Fruit fly (Drosophila melanogaster) whole organism, embryonic: ENCODE results near the gene solo.
A peak's percentile ranks its signal among the peaks of the same experiment; 100 is the strongest.

Source experiments
- Aef1 ChIP-seq: fragments of 200-800 bp; sonication (Bioruptor generic); IDR thresholded peaks from 3 replicates; pipeline ENCODE4 v1.3.6; 2022; ENCODE audit warnings: missing biosample characterization, missing genetic modification characterization
- B-H1 ChIP-seq: fragments of 200-800 bp; sonication (Bioruptor generic); IDR thresholded peaks from 3 replicates; pipeline ENCODE4 v1.3.6; 2022; ENCODE audit warnings: missing biosample characterization, missing genetic modification characterization
- Blimp-1 ChIP-seq: fragments of 200-800 bp; sonication (Bioruptor generic); optimal IDR thresholded peaks from 3 replicates; lab custom pipeline; 2018; ENCODE audit warnings: missing biosample characterization, missing genetic modification characterization, mild to moderate bottlenecking, moderate library complexity, missing genetic modification reagents
- CG10147 ChIP-seq: fragments of 200-800 bp; sonication (Bioruptor generic); optimal IDR thresholded peaks from 2 replicates; lab custom pipeline; 2019; ENCODE audit warnings: missing biosample characterization, mild to moderate bottlenecking, missing genetic modification characterization, moderate library complexity
- CG10321 ChIP-seq: fragments of 200-800 bp; sonication (Bioruptor generic); IDR thresholded peaks from 2 replicates; pipeline ENCODE4 v1.3.6; 2022; ENCODE audit warnings: missing biosample characterization, missing genetic modification characterization
- CG13123 ChIP-seq: fragments of 200-800 bp; sonication (Bioruptor generic); optimal IDR thresholded peaks from 2 replicates; lab custom pipeline; 2016; ENCODE audit warnings: missing biosample characterization, missing genetic modification characterization
- CG13775 ChIP-seq: fragments of 200-800 bp; sonication (Bioruptor generic); optimal IDR thresholded peaks from 3 replicates; lab custom pipeline; 2017; ENCODE audit warnings: missing biosample characterization, mild to moderate bottlenecking, missing genetic modification characterization
- CG18764 ChIP-seq: fragments of 200-800 bp; sonication (Bioruptor generic); optimal IDR thresholded peaks from 3 replicates; lab custom pipeline; 2016; ENCODE audit warnings: missing biosample characterization, missing genetic modification characterization
- CG2129 ChIP-seq: fragments of 200-800 bp; sonication (Bioruptor generic); IDR thresholded peaks from 2 replicates; pipeline ENCODE4 v1.3.6; 2022; ENCODE audit warnings: missing biosample characterization, missing genetic modification characterization; ENCODE audit not compliant: partially characterized antibody
- CG30403 ChIP-seq: fragments of 200-800 bp; sonication (Bioruptor generic); optimal IDR thresholded peaks from 3 replicates; lab custom pipeline; 2016; ENCODE audit warnings: missing biosample characterization, missing genetic modification characterization
- CG31388 ChIP-seq: fragments of 200-800 bp; sonication (Bioruptor generic); optimal IDR thresholded peaks from 2 replicates; lab custom pipeline; 2016; ENCODE audit warnings: missing biosample characterization, missing genetic modification characterization
- CG32772 ChIP-seq: fragments of 200-800 bp; sonication (Bioruptor generic); IDR thresholded peaks from 2 replicates; pipeline ENCODE4 v1.3.6; 2022; ENCODE audit warnings: missing biosample characterization, missing genetic modification characterization
- CG3995 ChIP-seq: fragments of 200-800 bp; sonication (Bioruptor generic); optimal IDR thresholded peaks from 3 replicates; lab custom pipeline; 2016; ENCODE audit warnings: missing biosample characterization, missing genetic modification characterization
- CG4707 ChIP-seq: fragments of 200-800 bp; sonication (Bioruptor generic); optimal IDR thresholded peaks from 2 replicates; lab custom pipeline; 2018; ENCODE audit warnings: missing biosample characterization, mild to moderate bottlenecking, missing genetic modification characterization, moderate library complexity
- CG7839 ChIP-seq: fragments of 200-800 bp; sonication (Bioruptor generic); optimal IDR thresholded peaks from 3 replicates; lab custom pipeline; 2018; ENCODE audit warnings: missing biosample characterization, mild to moderate bottlenecking, missing genetic modification characterization, moderate library complexity
- Dll ChIP-seq: fragments of 200-800 bp; sonication (Bioruptor generic); IDR thresholded peaks from 4 replicates; pipeline ENCODE4 v1.3.6; 2022; ENCODE audit warnings: missing biosample characterization, missing genetic modification characterization; ENCODE audit not compliant: partially characterized antibody
- Doc3 ChIP-seq: fragments of 200-800 bp; sonication (Bioruptor generic); IDR thresholded peaks from 3 replicates; pipeline ENCODE4 v1.3.6; 2022; ENCODE audit warnings: missing biosample characterization, missing genetic modification characterization; ENCODE audit not compliant: partially characterized antibody
- Dref ChIP-seq: fragments of 200-800 bp; sonication (Bioruptor generic); IDR thresholded peaks from 2 replicates; pipeline ENCODE4 v1.3.6; 2022; ENCODE audit warnings: missing biosample characterization, missing genetic modification characterization
- Elba2 ChIP-seq: fragments of 200-800 bp; sonication (Bioruptor generic); optimal IDR thresholded peaks from 3 replicates; lab custom pipeline; 2016; ENCODE audit warnings: missing biosample characterization, missing genetic modification characterization
- HLHmδ ChIP-seq: fragments of 200-800 bp; sonication (Bioruptor generic); optimal IDR thresholded peaks from 2 replicates; lab custom pipeline; 2018; ENCODE audit warnings: missing biosample characterization, mild to moderate bottlenecking, missing genetic modification characterization, moderate library complexity
- Lim3 ChIP-seq: fragments of 200-800 bp; sonication (Bioruptor generic); IDR thresholded peaks from 2 replicates; pipeline ENCODE4 v1.3.6; 2022; ENCODE audit warnings: missing biosample characterization, missing genetic modification characterization
- MTF-1 ChIP-seq: fragments of 200-800 bp; sonication (Bioruptor generic); optimal IDR thresholded peaks from 2 replicates; lab custom pipeline; 2018; ENCODE audit warnings: missing biosample characterization, mild to moderate bottlenecking, missing genetic modification characterization, borderline replicate concordance
- Max ChIP-seq: fragments of 200-800 bp; sonication (Bioruptor generic); optimal IDR thresholded peaks from 2 replicates; lab custom pipeline; 2016; ENCODE audit warnings: missing biosample characterization, mild to moderate bottlenecking, missing genetic modification characterization
- Meics ChIP-seq: fragments of 200-800 bp; sonication (Bioruptor generic); optimal IDR thresholded peaks from 2 replicates; lab custom pipeline; 2017; ENCODE audit warnings: missing biosample characterization, mild to moderate bottlenecking, missing genetic modification characterization
- Mes4 ChIP-seq: fragments of 200-800 bp; sonication (Bioruptor generic); optimal IDR thresholded peaks from 2 replicates; lab custom pipeline; 2016; ENCODE audit warnings: missing biosample characterization, missing genetic modification characterization
- NK7.1 ChIP-seq: fragments of 200-800 bp; sonication (Bioruptor generic); optimal IDR thresholded peaks from 3 replicates; lab custom pipeline; 2016; ENCODE audit warnings: missing biosample characterization, missing genetic modification characterization
- Nf-YB ChIP-seq: fragments of 200-800 bp; sonication (Bioruptor generic); optimal IDR thresholded peaks from 3 replicates; lab custom pipeline; 2019; ENCODE audit warnings: missing biosample characterization, mild to moderate bottlenecking, missing genetic modification characterization, moderate library complexity
- Nf-YC ChIP-seq: fragments of 200-800 bp; optimal IDR thresholded peaks from 3 replicates; lab custom pipeline; 2019; ENCODE audit warnings: missing biosample characterization, mild to moderate bottlenecking, missing genetic modification characterization, moderate library complexity
- Ssrp ChIP-seq: fragments of 200-800 bp; sonication (Bioruptor generic); optimal IDR thresholded peaks from 2 replicates; lab custom pipeline; 2018; ENCODE audit warnings: missing biosample characterization, mild to moderate bottlenecking, missing genetic modification characterization, moderate library complexity
- Taf1 ChIP-seq: fragments of 200-800 bp; sonication (Bioruptor generic); IDR thresholded peaks from 2 replicates; pipeline ENCODE4 v1.3.6; 2022; ENCODE audit warnings: missing biosample characterization, missing genetic modification characterization
- Trl ChIP-seq, 3 experiments: fragments of >200 bp in 2 of 3; fragments of 200-800 bp in 1 of 3; sonication (Bioruptor generic) in 1 of 3; optimal IDR thresholded peaks; 2 replicates in 1 of 3; 3 replicates in 2 of 3; lab custom pipeline; 2016 to 2017; ENCODE audit warnings: missing biosample characterization in 1 of 3, missing genetic modification characterization in 1 of 3
- amos ChIP-seq: fragments of 200-800 bp; sonication (Bioruptor generic); IDR thresholded peaks from 2 replicates; pipeline ENCODE4 v1.3.6; 2022; ENCODE audit warnings: missing biosample characterization, missing genetic modification characterization; ENCODE audit not compliant: partially characterized antibody
- ara ChIP-seq: fragments of 200-800 bp; sonication (Bioruptor generic); IDR thresholded peaks from 2 replicates; pipeline ENCODE4 v1.3.6; 2022; ENCODE audit warnings: missing biosample characterization, missing genetic modification characterization
- bowl ChIP-seq: fragments of 200-800 bp; sonication (Bioruptor generic); IDR thresholded peaks from 2 replicates; pipeline ENCODE4 v1.3.6; 2022; ENCODE audit warnings: missing biosample characterization, missing genetic modification characterization
- chinmo ChIP-seq: fragments of 200-800 bp; sonication (Bioruptor generic); IDR thresholded peaks from 4 replicates; pipeline ENCODE4 v1.3.6; 2022; ENCODE audit warnings: missing biosample characterization, missing genetic modification characterization; ENCODE audit not compliant: partially characterized antibody
- fu2 ChIP-seq: fragments of 200-800 bp; sonication (Bioruptor generic); optimal IDR thresholded peaks from 2 replicates; lab custom pipeline; 2016; ENCODE audit warnings: missing biosample characterization, missing genetic modification characterization
- gcm2 ChIP-seq: fragments of 200-800 bp; sonication (Bioruptor generic); optimal IDR thresholded peaks from 2 replicates; lab custom pipeline; 2016; ENCODE audit warnings: missing biosample characterization, missing genetic modification characterization
- gem ChIP-seq: fragments of 200-800 bp; sonication (Bioruptor generic); optimal IDR thresholded peaks from 2 replicates; lab custom pipeline; 2019; ENCODE audit warnings: missing biosample characterization, mild to moderate bottlenecking, missing genetic modification characterization, moderate library complexity
- gfzf ChIP-seq: fragments of 200-800 bp; sonication (Bioruptor generic); optimal IDR thresholded peaks from 2 replicates; lab custom pipeline; 2016; ENCODE audit warnings: missing biosample characterization, mild to moderate bottlenecking, missing genetic modification characterization, moderate library complexity
- grau ChIP-seq: fragments of 200-800 bp; optimal IDR thresholded peaks from 3 replicates; lab custom pipeline; 2019; ENCODE audit warnings: missing biosample characterization, mild to moderate bottlenecking, missing genetic modification characterization, moderate library complexity
- grn ChIP-seq: fragments of 200-800 bp; sonication (Bioruptor generic); optimal IDR thresholded peaks from 3 replicates; lab custom pipeline; 2017; ENCODE audit warnings: missing biosample characterization, missing genetic modification characterization
- kah ChIP-seq: fragments of 200-800 bp; sonication (Bioruptor generic); optimal IDR thresholded peaks from 2 replicates; lab custom pipeline; 2018; ENCODE audit warnings: missing biosample characterization, mild to moderate bottlenecking, missing genetic modification characterization
- onecut ChIP-seq: fragments of 200-800 bp; sonication (Bioruptor generic); IDR thresholded peaks from 2 replicates; pipeline ENCODE4 v1.3.6; 2022; ENCODE audit warnings: missing biosample characterization, missing genetic modification characterization
- ranshi ChIP-seq: fragments of 200-800 bp; sonication (Bioruptor generic); IDR thresholded peaks from 2 replicates; pipeline ENCODE4 v1.3.6; 2022; ENCODE audit warnings: missing biosample characterization, missing genetic modification characterization
- row ChIP-seq: fragments of 200-800 bp; sonication (Bioruptor generic); IDR thresholded peaks from 3 replicates; pipeline ENCODE4 v1.3.6; 2022; ENCODE audit warnings: missing biosample characterization, missing genetic modification characterization
- slp2 ChIP-seq: fragments of 200-800 bp; sonication (Bioruptor generic); optimal IDR thresholded peaks from 2 replicates; lab custom pipeline; 2016; ENCODE audit warnings: missing biosample characterization, missing genetic modification characterization
- tup ChIP-seq: fragments of 200-800 bp; sonication (Bioruptor generic); optimal IDR thresholded peaks from 2 replicates; lab custom pipeline; 2016; ENCODE audit warnings: missing biosample characterization, mild to moderate bottlenecking, missing genetic modification characterization, moderate library complexity
- vvl ChIP-seq: fragments of 200-800 bp; sonication (Bioruptor generic); IDR thresholded peaks from 2 replicates; pipeline ENCODE4 v1.3.6; 2022; ENCODE audit warnings: missing biosample characterization, missing genetic modification characterization
- zfh2 ChIP-seq: fragments of 200-800 bp; sonication (Bioruptor generic); optimal IDR thresholded peaks from 2 replicates; lab custom pipeline; 2016; ENCODE audit warnings: missing biosample characterization, missing genetic modification characterization

Gene solo

DNA sequence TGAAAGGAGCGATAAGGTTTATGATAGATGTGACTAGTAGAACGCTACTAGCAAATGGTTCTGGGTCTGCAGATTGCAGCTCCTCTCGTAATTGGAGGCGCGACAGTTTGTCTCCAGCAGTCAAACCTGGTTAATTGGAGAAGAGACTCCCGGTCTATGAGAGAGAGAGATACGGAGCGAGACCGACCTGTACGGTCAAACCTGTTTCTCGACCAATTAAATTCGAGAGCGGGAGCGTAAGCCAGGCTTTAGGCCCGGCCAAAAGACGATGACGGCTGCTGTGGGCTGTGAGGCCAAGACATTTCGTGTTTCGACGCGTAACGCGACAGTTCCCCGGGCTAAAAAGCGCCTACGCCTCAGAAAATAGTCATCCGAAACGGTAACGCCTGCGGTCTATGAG is 47.7 kb downstream of the solo start, which contains the start of gene CG15269:
Gene CG15269, plus strand, starts transcription at position 261 of the 400 bp plus-strand sequence.
- TF ChIP-seq Nf-YB: peak; percentile 94
- TF ChIP-seq slp2: no peak
- no peak for TF ChIP-seq CG30403 (GFP tag; lab: Kevin White, UChicago)
- no peak for TF ChIP-seq zfh2 (GFP tag; lab: Kevin White, UChicago)
- TF ChIP-seq Nf-YC (tag; lab: Kevin White, UChicago): peak; percentile 79
- 0 out of 4 replicates have a peak, but pooled peaks have one; percentile 15 for TF ChIP-seq Dll (GFP tag; lab: Robert Waterston, UW)
- no peak for TF ChIP-seq grn (GFP tag; lab: Kevin White, UChicago)
- TF ChIP-seq Trl (optimal IDR thresholded peaks at IDR 0.05; lab: Kevin White, UChicago): peak; percentile 39 to 58
- no peak for TF ChIP-seq Trl (GFP tag; optimal IDR thresholded peaks at IDR 0.05; lab: Kevin White, UChicago)

DNA sequence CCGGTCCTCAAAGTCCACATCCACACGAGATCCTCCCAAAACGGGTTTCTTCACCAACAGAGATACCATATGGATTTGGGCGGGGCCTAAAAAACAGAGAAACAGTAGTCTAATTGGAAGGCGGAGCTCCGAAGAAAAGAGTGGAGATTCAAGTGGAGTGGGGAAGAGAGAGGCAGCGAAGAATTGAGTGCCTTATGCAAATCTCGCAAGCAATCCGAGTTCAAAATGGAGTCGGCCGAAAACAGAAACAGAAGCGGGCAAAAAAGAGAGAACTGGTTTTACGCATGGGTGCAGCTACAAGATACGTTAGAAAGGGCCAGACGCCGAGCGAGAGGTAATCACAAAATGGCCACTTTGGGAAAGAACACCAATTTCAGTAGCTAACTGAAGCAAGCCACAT is 49.8 kb downstream of the solo start:
- no peak for TF ChIP-seq ara (GFP tag; lab: Robert Waterston, UW)
- TF ChIP-seq Meics (GFP tag; lab: Kevin White, UChicago): no peak
- no peak for TF ChIP-seq Taf1 (GFP tag; lab: Robert Waterston, UW)
- TF ChIP-seq CG2129: no peak
- TF ChIP-seq row (GFP tag; lab: Robert Waterston, UW): no peak
- TF ChIP-seq CG13775 (GFP tag; lab: Kevin White, UChicago): no peak
- TF ChIP-seq CG4707 (GFP tag; lab: Kevin White, UChicago): no peak
- TF ChIP-seq CG10147: no peak
- no peak for TF ChIP-seq Doc3 (GFP tag; lab: Robert Waterston, UW)
- no peak for TF ChIP-seq onecut (GFP tag; lab: Robert Waterston, UW)
- TF ChIP-seq Ssrp: no peak
- peak; percentile 87 for TF ChIP-seq chinmo (GFP tag; lab: Robert Waterston, UW)
- no peak for TF ChIP-seq gcm2
- peak; percentile 87 for TF ChIP-seq vvl (GFP tag; lab: Robert Waterston, UW)
- TF ChIP-seq tup: no peak
- TF ChIP-seq CG3995 (GFP tag; lab: Kevin White, UChicago): no peak
- TF ChIP-seq Max (GFP tag; lab: Kevin White, UChicago): no peak
- TF ChIP-seq grau (tag; lab: Kevin White, UChicago): no peak
- no peak for TF ChIP-seq ranshi (GFP tag; lab: Robert Waterston, UW)
- no peak for TF ChIP-seq kah (GFP tag; lab: Kevin White, UChicago)
- no peak for TF ChIP-seq Mes4 (GFP tag; lab: Kevin White, UChicago)
- 0 out of 2 replicates have a peak, but pooled peaks have one; percentile 22 for TF ChIP-seq CG10321 (GFP tag; lab: Robert Waterston, UW)
- TF ChIP-seq CG18764: no peak
- no peak for TF ChIP-seq CG7839 (tag; lab: Kevin White, UChicago)
- no peak for TF ChIP-seq Lim3 (GFP tag; lab: Robert Waterston, UW)
- no peak for TF ChIP-seq fu2 (GFP tag; lab: Kevin White, UChicago)
- no peak for TF ChIP-seq Elba2 (GFP tag; lab: Kevin White, UChicago)
- no peak for TF ChIP-seq Dref (GFP tag; lab: Robert Waterston, UW)
- no peak for TF ChIP-seq CG13123 (GFP tag; lab: Kevin White, UChicago)
- no peak for TF ChIP-seq NK7.1 (GFP tag; lab: Kevin White, UChicago)
- TF ChIP-seq amos (GFP tag; lab: Robert Waterston, UW): no peak
- TF ChIP-seq Blimp-1: no peak
- no peak for TF ChIP-seq gfzf (GFP tag; lab: Kevin White, UChicago)
- no peak for TF ChIP-seq gem (tag; lab: Kevin White, UChicago)
- no peak for TF ChIP-seq CG32772 (GFP tag; lab: Robert Waterston, UW)
- no peak for TF ChIP-seq CG31388
- TF ChIP-seq B-H1: no peak
- peak; percentile 34 to 37 for TF ChIP-seq Trl (optimal IDR thresholded peaks at IDR 0.05; lab: Kevin White, UChicago)
- TF ChIP-seq Trl (GFP tag; optimal IDR thresholded peaks at IDR 0.05; lab: Kevin White, UChicago): no peak
- TF ChIP-seq Aef1 (GFP tag; lab: Robert Waterston, UW): no peak
- no peak for TF ChIP-seq bowl (GFP tag; lab: Robert Waterston, UW)
- TF ChIP-seq Nf-YC (tag; lab: Kevin White, UChicago): peak; percentile 92
- no peak for TF ChIP-seq MTF-1 (GFP tag; lab: Kevin White, UChicago)
- TF ChIP-seq HLHmδ: no peak
